Fruit fly (Drosophila melanogaster): ENCODE measurements around the gene baz.

DNA sequence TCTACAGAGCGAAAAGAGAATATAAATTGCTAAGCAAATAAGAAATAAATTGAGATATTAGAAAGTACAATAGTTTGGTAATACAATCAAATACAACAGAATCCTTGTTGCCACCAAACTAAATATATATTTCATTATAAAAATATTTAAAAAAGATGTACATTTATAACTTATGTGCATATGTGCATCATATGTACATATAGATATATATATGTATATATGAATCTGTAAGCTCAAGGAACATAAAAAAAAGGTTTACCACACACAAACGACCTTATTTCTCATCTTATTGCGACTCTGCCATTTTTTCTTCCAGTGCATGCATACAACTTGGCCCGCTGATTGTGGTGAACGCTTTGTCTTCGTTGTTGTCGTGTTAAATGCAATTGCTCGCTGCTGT lies 46.5 kb upstream of the baz start:
- TF ChIP-seq cic (GFP tag; optimal IDR thresholded peaks at IDR 0.05) (no peak), CG5204 (GFP tag; optimal IDR thresholded peaks at IDR 0.05) (no peak), CG14711 (tag; optimal IDR thresholded peaks at IDR 0.05) (peak; percentile 39), tj (GFP tag; optimal IDR thresholded peaks at IDR 0.05) (peak; percentile 21), Crg-1 (GFP tag; optimal IDR thresholded peaks at IDR 0.05) (no peak), kay (GFP tag; ENCODE audit: borderline replicate concordance) (no peak), ovo (GFP tag; optimal IDR thresholded peaks at IDR 0.05) (no peak), CG12768 (GFP tag; optimal IDR thresholded peaks at IDR 0.05) (no peak), Clk (GFP tag; optimal IDR thresholded peaks at IDR 0.05) (no peak), CG1620 (GFP tag; optimal IDR thresholded peaks at IDR 0.05) (no peak)

All from whole organism, adult.